1 fruit fly cellular context compared by ENCODE assay signal in the genomic region with DNA sequence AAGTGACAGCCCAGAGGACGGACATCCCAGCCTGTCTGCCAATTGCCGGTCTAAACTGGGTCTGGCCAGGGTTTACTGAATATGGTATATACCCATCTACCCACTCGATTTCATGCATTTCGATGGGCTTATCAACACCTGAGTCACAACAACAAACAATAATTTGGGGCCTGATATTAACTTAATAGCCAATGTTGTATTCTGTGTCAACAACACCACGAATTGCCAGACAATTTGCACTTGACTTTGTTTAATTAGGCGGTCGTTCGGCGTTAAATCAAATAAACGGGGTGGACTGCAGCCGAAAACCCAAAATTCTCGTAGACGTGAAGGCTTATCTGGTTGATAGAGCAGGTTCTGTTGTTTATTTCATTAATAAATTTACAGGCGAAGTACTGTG.
TF ChIP-seq lines count a peak whose summit lies in the region.

No protein-coding gene starts in this region.

TF ChIP-seq in whole organism, embryonic, 481 proteins besides CTCF, POLR2A, EP300 and RAD21 (continued from another document and continues in another):
- no peak for TF ChIP-seq inv (GFP tag; IDR thresholded peaks at IDR 0.05; lab: Robert Waterston, UW; ENCODE audit: partially characterized antibody)
- TF ChIP-seq bbx (GFP tag; IDR thresholded peaks at IDR 0.05; lab: Robert Waterston, UW; ENCODE audit: partially characterized antibody), result no peak
- TF ChIP-seq PHDP (tag; optimal IDR thresholded peaks at IDR 0.05; lab: Kevin White, UChicago), result peak; percentile 27
- no peak for TF ChIP-seq CG10147 (GFP tag; optimal IDR thresholded peaks at IDR 0.05; lab: Kevin White, UChicago)
- no peak for TF ChIP-seq CG12155 (GFP tag; optimal IDR thresholded peaks at IDR 0.05; lab: Kevin White, UChicago)
- TF ChIP-seq ftz-f1 (GFP tag; optimal IDR thresholded peaks at IDR 0.05; lab: Kevin White, UChicago), result no peak
- no peak for TF ChIP-seq Camta (GFP tag; optimal IDR thresholded peaks at IDR 0.05; lab: Kevin White, UChicago)
- TF ChIP-seq CG1529 (GFP tag; optimal IDR thresholded peaks at IDR 0.05; lab: Kevin White, UChicago), result no peak
- TF ChIP-seq CG1603 (tag; optimal IDR thresholded peaks at IDR 0.05; lab: Kevin White, UChicago), result no peak
- no peak for TF ChIP-seq Deaf1 (tag; optimal IDR thresholded peaks at IDR 0.05; lab: Kevin White, UChicago)
- no peak for TF ChIP-seq ara (GFP tag; IDR thresholded peaks at IDR 0.05; lab: Robert Waterston, UW)
- TF ChIP-seq dmrt11E (tag; optimal IDR thresholded peaks at IDR 0.05; lab: Kevin White, UChicago), result no peak
- TF ChIP-seq CG15514 (GFP tag; optimal IDR thresholded peaks at IDR 0.05; lab: Kevin White, UChicago), result peak; percentile 50
- TF ChIP-seq Dp (GFP tag; optimal IDR thresholded peaks at IDR 0.05; lab: Kevin White, UChicago), result no peak
- TF ChIP-seq HHEX (GFP tag; optimal IDR thresholded peaks at IDR 0.05; lab: Kevin White, UChicago), result no peak
- no peak for TF ChIP-seq prd (optimal IDR thresholded peaks at IDR 0.05; lab: Kevin White, UChicago)
- TF ChIP-seq prd (GFP tag; IDR thresholded peaks at IDR 0.05; lab: Robert Waterston, UW), result no peak
- no peak for TF ChIP-seq croc (GFP tag; conservative IDR thresholded peaks at IDR 0.05; lab: Robert Waterston, UW)
- no peak for TF ChIP-seq E2f2 (GFP tag; IDR thresholded peaks at IDR 0.05; lab: Robert Waterston, UW)
- TF ChIP-seq CG4328 (GFP tag; optimal IDR thresholded peaks at IDR 0.05; lab: Kevin White, UChicago), result no peak
- TF ChIP-seq luna (GFP tag; optimal IDR thresholded peaks at IDR 0.05; lab: Kevin White, UChicago), result no peak
- no peak for TF ChIP-seq ttk (GFP tag; IDR thresholded peaks at IDR 0.05; lab: Robert Waterston, UW)
- TF ChIP-seq Elba2 (GFP tag; optimal IDR thresholded peaks at IDR 0.05; lab: Kevin White, UChicago), result no peak
- TF ChIP-seq toy (GFP tag; IDR thresholded peaks at IDR 0.05; lab: Robert Waterston, UW), result no peak
- TF ChIP-seq CG9437 (GFP tag; optimal IDR thresholded peaks at IDR 0.05; lab: Kevin White, UChicago), result no peak
- no peak for TF ChIP-seq usp (GFP tag; optimal IDR thresholded peaks at IDR 0.05; lab: Kevin White, UChicago)
- TF ChIP-seq cad (GFP tag; optimal IDR thresholded peaks at IDR 0.05; lab: Kevin White, UChicago), result no peak
- TF ChIP-seq CG8290 (GFP tag; optimal IDR thresholded peaks at IDR 0.05; lab: Kevin White, UChicago), result no peak
- TF ChIP-seq CG8290 (tag; optimal IDR thresholded peaks at IDR 0.05; lab: Kevin White, UChicago), result no peak
- TF ChIP-seq pzg (GFP tag; optimal IDR thresholded peaks at IDR 0.05; lab: Kevin White, UChicago), result no peak
- TF ChIP-seq gsb (GFP tag; IDR thresholded peaks at IDR 0.05; lab: Robert Waterston, UW), result no peak
- peak; percentile 9 for TF ChIP-seq pb (GFP tag; optimal IDR thresholded peaks at IDR 0.05; lab: Kevin White, UChicago)
- no peak for TF ChIP-seq CG13287 (GFP tag; IDR thresholded peaks at IDR 0.05; lab: Robert Waterston, UW; ENCODE audit: partially characterized antibody)
- TF ChIP-seq Hmr (GFP tag; optimal IDR thresholded peaks at IDR 0.05; lab: Kevin White, UChicago), result peak; percentile 70
- TF ChIP-seq CG3065 (GFP tag; optimal IDR thresholded peaks at IDR 0.05; lab: Kevin White, UChicago), result no peak
- TF ChIP-seq Rx (GFP tag; IDR thresholded peaks at IDR 0.05; lab: Robert Waterston, UW), result no peak
- TF ChIP-seq NK7.1 (GFP tag; optimal IDR thresholded peaks at IDR 0.05; lab: Kevin White, UChicago), result peak; percentile 37
- no peak for TF ChIP-seq HLH54F (GFP tag; optimal IDR thresholded peaks at IDR 0.05; lab: Kevin White, UChicago)
- peak; percentile 38 for TF ChIP-seq org-1 (GFP tag; optimal IDR thresholded peaks at IDR 0.05; lab: Kevin White, UChicago)
- TF ChIP-seq ato (GFP tag; IDR thresholded peaks at IDR 0.05; lab: Robert Waterston, UW; ENCODE audit: partially characterized antibody), result no peak
- no peak for TF ChIP-seq CG11398 (GFP tag; optimal IDR thresholded peaks at IDR 0.05; lab: Kevin White, UChicago)
- TF ChIP-seq klu (GFP tag; IDR thresholded peaks at IDR 0.05; lab: Robert Waterston, UW), result no peak
- peak; percentile 28 for TF ChIP-seq CG12769 (tag; optimal IDR thresholded peaks at IDR 0.05; lab: Kevin White, UChicago)
- no peak for TF ChIP-seq Neu2 (GFP tag; optimal IDR thresholded peaks at IDR 0.05; lab: Kevin White, UChicago; ENCODE audit: borderline replicate concordance)
- TF ChIP-seq CG2712 (tag; optimal IDR thresholded peaks at IDR 0.05; lab: Kevin White, UChicago), result no peak
- TF ChIP-seq fru (optimal IDR thresholded peaks at IDR 0.05; lab: Kevin White, UChicago), result no peak
- no peak for TF ChIP-seq CG31388 (GFP tag; optimal IDR thresholded peaks at IDR 0.05; lab: Kevin White, UChicago)
- TF ChIP-seq CG17186 (GFP tag; optimal IDR thresholded peaks at IDR 0.05; lab: Kevin White, UChicago), result no peak
- TF ChIP-seq Nf-YB (GFP tag; optimal IDR thresholded peaks at IDR 0.05; lab: Kevin White, UChicago), result no peak
- no peak for TF ChIP-seq dimm (GFP tag; IDR thresholded peaks at IDR 0.05; lab: Robert Waterston, UW)
- no peak for TF ChIP-seq ken (GFP tag; IDR thresholded peaks at IDR 0.05; lab: Robert Waterston, UW)
- TF ChIP-seq CG6854 (GFP tag; optimal IDR thresholded peaks at IDR 0.05; lab: Kevin White, UChicago), result no peak
- no peak for TF ChIP-seq Trl (optimal IDR thresholded peaks at IDR 0.05; lab: Kevin White, UChicago)
- peak; percentile 32 for TF ChIP-seq Trl (GFP tag; optimal IDR thresholded peaks at IDR 0.05; lab: Kevin White, UChicago)
- no peak for TF ChIP-seq D19B (GFP tag; optimal IDR thresholded peaks at IDR 0.05; lab: Kevin White, UChicago)
- no peak for TF ChIP-seq h (optimal IDR thresholded peaks at IDR 0.05; lab: Kevin White, UChicago)
- no peak for TF ChIP-seq Hr3 (GFP tag; optimal IDR thresholded peaks at IDR 0.05; lab: Kevin White, UChicago)
- TF ChIP-seq en (GFP tag; optimal IDR thresholded peaks at IDR 0.05; lab: Kevin White, UChicago), result no peak
- TF ChIP-seq CG4730 (GFP tag; IDR thresholded peaks at IDR 0.05; lab: Robert Waterston, UW), result no peak
- no peak for TF ChIP-seq CG17568 (GFP tag; optimal IDR thresholded peaks at IDR 0.05; lab: Kevin White, UChicago)
- TF ChIP-seq MESR4 (GFP tag; optimal IDR thresholded peaks at IDR 0.05; lab: Kevin White, UChicago), result no peak
- TF ChIP-seq CG10462 (GFP tag; optimal IDR thresholded peaks at IDR 0.05; lab: Kevin White, UChicago), result no peak
- TF ChIP-seq jing (GFP tag; optimal IDR thresholded peaks at IDR 0.05; lab: Kevin White, UChicago), result no peak
- no peak for TF ChIP-seq HLH4C (GFP tag; IDR thresholded peaks at IDR 0.05; lab: Robert Waterston, UW; ENCODE audit: partially characterized antibody)
- no peak for TF ChIP-seq kay (GFP tag; optimal IDR thresholded peaks at IDR 0.05; lab: Kevin White, UChicago)
- TF ChIP-seq Optix (GFP tag; IDR thresholded peaks at IDR 0.05; lab: Robert Waterston, UW), result no peak
- no peak for TF ChIP-seq crp (GFP tag; optimal IDR thresholded peaks at IDR 0.05; lab: Kevin White, UChicago)
- no peak for TF ChIP-seq hb (GFP tag; IDR thresholded peaks at IDR 0.05; lab: Robert Waterston, UW; ENCODE audit: partially characterized antibody)
- TF ChIP-seq Dip2 (GFP tag; IDR thresholded peaks at IDR 0.05; lab: Robert Waterston, UW), result no peak
- no peak for TF ChIP-seq abd-A (tag; optimal IDR thresholded peaks at IDR 0.05; lab: Kevin White, UChicago)
- peak; percentile 18 for TF ChIP-seq gem (tag; optimal IDR thresholded peaks at IDR 0.05; lab: Kevin White, UChicago)
- peak; percentile 14 for TF ChIP-seq her (GFP tag; optimal IDR thresholded peaks at IDR 0.05; lab: Kevin White, UChicago)
- TF ChIP-seq CG2202 (tag; optimal IDR thresholded peaks at IDR 0.05; lab: Kevin White, UChicago), result peak; percentile 30
- peak; percentile 6 for TF ChIP-seq Meics (GFP tag; optimal IDR thresholded peaks at IDR 0.05; lab: Kevin White, UChicago)
- peak; percentile 47 for TF ChIP-seq CG13894 (tag; optimal IDR thresholded peaks at IDR 0.05; lab: Kevin White, UChicago)
- no peak for TF ChIP-seq nerfin-2 (GFP tag; IDR thresholded peaks at IDR 0.05; lab: Robert Waterston, UW; ENCODE audit: partially characterized antibody)
- no peak for TF ChIP-seq nerfin-1 (tag; optimal IDR thresholded peaks at IDR 0.05; lab: Kevin White, UChicago)
- no peak for TF ChIP-seq lov (optimal IDR thresholded peaks at IDR 0.05; lab: Kevin White, UChicago)
- no peak for TF ChIP-seq lov (GFP tag; IDR thresholded peaks at IDR 0.05; lab: Robert Waterston, UW)
- no peak for TF ChIP-seq CG32772 (GFP tag; IDR thresholded peaks at IDR 0.05; lab: Robert Waterston, UW)
- TF ChIP-seq CG6813 (GFP tag; optimal IDR thresholded peaks at IDR 0.05; lab: Kevin White, UChicago), result peak; percentile 38
- TF ChIP-seq CG11560 (tag; IDR thresholded peaks at IDR 0.05; lab: Robert Waterston, UW), result no peak
- TF ChIP-seq gro (GFP tag; optimal IDR thresholded peaks at IDR 0.05; lab: Kevin White, UChicago), result peak; percentile 27
- TF ChIP-seq amos (GFP tag; IDR thresholded peaks at IDR 0.05; lab: Robert Waterston, UW; ENCODE audit: partially characterized antibody), result no peak
- no peak for TF ChIP-seq E2f1 (GFP tag; IDR thresholded peaks at IDR 0.05; lab: Robert Waterston, UW)
- no peak for TF ChIP-seq CG5245 (GFP tag; optimal IDR thresholded peaks at IDR 0.05; lab: Kevin White, UChicago)
- TF ChIP-seq Lhr (GFP tag; optimal IDR thresholded peaks at IDR 0.05; lab: Kevin White, UChicago), result no peak
- TF ChIP-seq zf30C (GFP tag; optimal IDR thresholded peaks at IDR 0.05; lab: Kevin White, UChicago), result no peak
- no peak; the same call in 1 of the 2 replicates for TF ChIP-seq bowl (GFP tag; IDR thresholded peaks at IDR 0.05; lab: Robert Waterston, UW)
- peak; percentile 32 for TF ChIP-seq CG13123 (GFP tag; optimal IDR thresholded peaks at IDR 0.05; lab: Kevin White, UChicago)
- no peak for TF ChIP-seq CG3838 (GFP tag; optimal IDR thresholded peaks at IDR 0.05; lab: Kevin White, UChicago)
- TF ChIP-seq CG3407 (GFP tag; optimal IDR thresholded peaks at IDR 0.05; lab: Kevin White, UChicago), result peak; percentile 18
- no peak for TF ChIP-seq CG32532 (GFP tag; IDR thresholded peaks at IDR 0.05; lab: Robert Waterston, UW)
- TF ChIP-seq CG4617 (GFP tag; optimal IDR thresholded peaks at IDR 0.05; lab: Kevin White, UChicago; ENCODE audit: borderline replicate concordance), result no peak
- no peak for TF ChIP-seq fd64A (GFP tag; optimal IDR thresholded peaks at IDR 0.05; lab: Kevin White, UChicago)
- TF ChIP-seq chinmo (GFP tag; IDR thresholded peaks at IDR 0.05; lab: Robert Waterston, UW; ENCODE audit: partially characterized antibody), result no peak
- TF ChIP-seq sob (GFP tag; IDR thresholded peaks at IDR 0.05; lab: Robert Waterston, UW), result peak; percentile 31; the same call in 1 of the 2 replicates
- no peak; the same call in 1 of the 2 replicates for TF ChIP-seq Rfx (GFP tag; IDR thresholded peaks at IDR 0.05; lab: Robert Waterston, UW)
- no peak for TF ChIP-seq dm (GFP tag; optimal IDR thresholded peaks at IDR 0.05; lab: Kevin White, UChicago)
- TF ChIP-seq pum (GFP tag; optimal IDR thresholded peaks at IDR 0.05; lab: Kevin White, UChicago), result no peak
- peak; percentile 53; the same call in 1 of the 3 replicates for TF ChIP-seq otp (GFP tag; IDR thresholded peaks at IDR 0.05; lab: Robert Waterston, UW)
- peak; percentile 20 for TF ChIP-seq ATbp (GFP tag; optimal IDR thresholded peaks at IDR 0.05; lab: Kevin White, UChicago)
- TF ChIP-seq Dref (GFP tag; IDR thresholded peaks at IDR 0.05; lab: Robert Waterston, UW), result no peak
- no peak for TF ChIP-seq CG10366 (GFP tag; IDR thresholded peaks at IDR 0.05; lab: Robert Waterston, UW)
- no peak for TF ChIP-seq Fer3 (tag; optimal IDR thresholded peaks at IDR 0.05; lab: Kevin White, UChicago)
- no peak for TF ChIP-seq ase (GFP tag; IDR thresholded peaks at IDR 0.05; lab: Robert Waterston, UW)
- no peak for TF ChIP-seq CG2120 (GFP tag; optimal IDR thresholded peaks at IDR 0.05; lab: Kevin White, UChicago)
- no peak for TF ChIP-seq Ets65A (GFP tag; lab: Kevin White, UChicago)
- TF ChIP-seq CG15696 (tag; optimal IDR thresholded peaks at IDR 0.05; lab: Kevin White, UChicago), result no peak
- TF ChIP-seq CG2129 (GFP tag; IDR thresholded peaks at IDR 0.05; lab: Robert Waterston, UW; ENCODE audit: partially characterized antibody), result no peak
- TF ChIP-seq zfh2 (GFP tag; optimal IDR thresholded peaks at IDR 0.05; lab: Kevin White, UChicago), result no peak
- no peak for TF ChIP-seq HLHmδ (GFP tag; optimal IDR thresholded peaks at IDR 0.05; lab: Kevin White, UChicago)
- TF ChIP-seq CG34224 (GFP tag; IDR thresholded peaks at IDR 0.05; lab: Robert Waterston, UW; ENCODE audit: partially characterized antibody), result no peak
- TF ChIP-seq CG33213 (GFP tag; optimal IDR thresholded peaks at IDR 0.05; lab: Kevin White, UChicago), result no peak
- no peak for TF ChIP-seq peb (GFP tag; IDR thresholded peaks at IDR 0.05; lab: Robert Waterston, UW)
- no peak for TF ChIP-seq D19A (tag; optimal IDR thresholded peaks at IDR 0.05; lab: Kevin White, UChicago)
- no peak for TF ChIP-seq bigmax (GFP tag; optimal IDR thresholded peaks at IDR 0.05; lab: Kevin White, UChicago)
- peak in 1 of 2 experiments; percentile 26 for TF ChIP-seq dpn (GFP tag; optimal IDR thresholded peaks at IDR 0.05; lab: Kevin White, UChicago)
- TF ChIP-seq Dll (GFP tag; IDR thresholded peaks at IDR 0.05; lab: Robert Waterston, UW; ENCODE audit: partially characterized antibody), result no peak
- TF ChIP-seq so (GFP tag; IDR thresholded peaks at IDR 0.05; lab: Robert Waterston, UW), result peak; percentile 29; the same call in 1 of the 3 replicates
- TF ChIP-seq Drgx (GFP tag; IDR thresholded peaks at IDR 0.05; lab: Robert Waterston, UW), result no peak
- TF ChIP-seq kah (GFP tag; optimal IDR thresholded peaks at IDR 0.05; lab: Kevin White, UChicago), result no peak
- TF ChIP-seq salm (tag; optimal IDR thresholded peaks at IDR 0.05; lab: Kevin White, UChicago), result no peak
- TF ChIP-seq CG12219 (GFP tag; optimal IDR thresholded peaks at IDR 0.05; lab: Kevin White, UChicago), result peak; percentile 10
- TF ChIP-seq bab2 (GFP tag; optimal IDR thresholded peaks at IDR 0.05; lab: Kevin White, UChicago), result peak; percentile 62
- TF ChIP-seq Dbx (GFP tag; IDR thresholded peaks at IDR 0.05; lab: Robert Waterston, UW), result no peak
- TF ChIP-seq Scr (GFP tag; IDR thresholded peaks at IDR 0.05; lab: Robert Waterston, UW; ENCODE audit: partially characterized antibody), result no peak
- TF ChIP-seq CG12744 (GFP tag; optimal IDR thresholded peaks at IDR 0.05; lab: Kevin White, UChicago), result no peak
- TF ChIP-seq stc (GFP tag; IDR thresholded peaks at IDR 0.05; lab: Robert Waterston, UW), result no peak
- TF ChIP-seq Hsf (GFP tag; optimal IDR thresholded peaks at IDR 0.05; lab: Kevin White, UChicago), result no peak
- no peak for TF ChIP-seq CG3995 (GFP tag; optimal IDR thresholded peaks at IDR 0.05; lab: Kevin White, UChicago)
- no peak for TF ChIP-seq CG17612 (GFP tag; IDR thresholded peaks at IDR 0.05; lab: Robert Waterston, UW)
